Fruit fly (Drosophila melanogaster) whole organism, wandering third instar larva: ENCODE data around the gene Delta.

ENCODE experiments used
- CG9705 ChIP-seq: fragments of 200-800 bp; sonication (Bioruptor generic); optimal IDR thresholded peaks from 2 replicates; lab custom pipeline; 2018; ENCODE audit warnings: missing biosample characterization, mild to moderate bottlenecking, missing genetic modification characterization
- GATAd ChIP-seq: sonication (Bioruptor generic); optimal IDR thresholded peaks from 2 replicates; lab custom pipeline; 2016; ENCODE audit warnings: missing biosample characterization, missing genetic modification characterization
- Hr83 ChIP-seq: fragments of 200-300 bp; sonication (Bioruptor generic); optimal IDR thresholded peaks from 2 replicates; lab custom pipeline; 2016; ENCODE audit warnings: missing biosample characterization, mild to moderate bottlenecking, missing genetic modification characterization, moderate library complexity; ENCODE audit not compliant: poor library complexity, severe bottlenecking
- OdsH ChIP-seq: fragments of 200-800 bp; sonication (Bioruptor generic); optimal IDR thresholded peaks from 2 replicates; lab custom pipeline; 2016; ENCODE audit warnings: missing biosample characterization, mild to moderate bottlenecking, missing genetic modification characterization
- dsf ChIP-seq: sonication (Bioruptor generic); optimal IDR thresholded peaks from 2 replicates; lab custom pipeline; 2016; ENCODE audit warnings: missing biosample characterization, missing genetic modification characterization, borderline replicate concordance
- ey ChIP-seq: fragments of 200-800 bp; sonication (Bioruptor generic); optimal IDR thresholded peaks from 2 replicates; lab custom pipeline; 2016; ENCODE audit warnings: missing biosample characterization, missing genetic modification characterization
- usp ChIP-seq: fragments of >200 bp; optimal IDR thresholded peaks from 2 replicates; lab custom pipeline; 2017; ENCODE audit warnings: missing biosample characterization, missing genetic modification characterization
- woc ChIP-seq: sonication (Bioruptor generic); optimal IDR thresholded peaks from 2 replicates; lab custom pipeline; 2016; ENCODE audit warnings: missing biosample characterization, mild to moderate bottlenecking, missing genetic modification characterization

DNA sequence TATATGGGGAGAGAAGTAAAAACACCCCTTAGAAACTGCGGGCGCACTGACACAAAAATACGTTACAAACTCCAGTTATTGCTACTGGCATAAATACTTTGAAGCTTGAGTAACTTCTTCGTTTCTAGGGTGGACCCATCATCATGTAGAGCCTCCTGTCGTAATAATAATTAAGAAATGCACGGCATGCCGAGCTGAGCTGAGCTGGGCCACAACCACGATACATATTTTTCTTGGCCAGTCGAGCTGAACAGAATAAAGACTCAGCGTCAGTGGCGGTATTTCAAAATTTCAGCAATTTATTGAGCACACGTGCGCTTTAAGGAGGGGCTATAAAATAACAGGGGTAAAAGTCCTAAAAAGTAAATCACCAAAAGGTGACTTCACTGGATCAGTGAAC is 7.6 kb downstream of the Delta start:
- TF ChIP-seq ey (no peak), GATAd (GFP tag; lab: Kevin White, UChicago) (no peak), Hr83 (GFP tag; lab: Kevin White, UChicago) (no peak), CG9705 (GFP tag; lab: Kevin White, UChicago) (no peak), woc (GFP tag; lab: Kevin White, UChicago) (no peak), OdsH (no peak), usp (no peak), dsf (no peak)
